Fruit fly (Drosophila melanogaster) whole organism, embryonic: ENCODE data around the gene CG12814.

Source experiments
- ATbp ChIP-seq: fragments of 200-800 bp; sonication (Bioruptor generic); optimal IDR thresholded peaks from 2 replicates; lab custom pipeline; 2017; ENCODE audit warnings: missing biosample characterization, mild to moderate bottlenecking, missing genetic modification characterization, missing genetic modification reagents
- Adf1 ChIP-seq: fragments of 200-800 bp; sonication (Bioruptor generic); IDR thresholded peaks from 2 replicates; pipeline ENCODE4 v1.3.6; 2022; ENCODE audit warnings: missing biosample characterization, missing genetic modification characterization
- Awh ChIP-seq: fragments of 200-800 bp; sonication (Bioruptor generic); IDR thresholded peaks from 2 replicates; pipeline ENCODE4, ENCODE4 v1.3.6; 2022; ENCODE audit warnings: missing biosample characterization, missing genetic modification characterization
- CG10431 ChIP-seq: fragments of 200-800 bp; sonication (Bioruptor generic); optimal IDR thresholded peaks from 3 replicates; lab custom pipeline; 2018; ENCODE audit warnings: missing biosample characterization, mild to moderate bottlenecking, missing genetic modification characterization
- CG11093 ChIP-seq: fragments of 200-800 bp; sonication (Bioruptor generic); IDR thresholded peaks from 3 replicates; pipeline ENCODE4 v1.3.6; 2022; ENCODE audit warnings: missing biosample characterization, missing genetic modification characterization
- CG13287 ChIP-seq: fragments of 200-800 bp; sonication (Bioruptor generic); IDR thresholded peaks from 2 replicates; pipeline ENCODE4 v1.3.6; 2022; ENCODE audit warnings: missing biosample characterization, missing genetic modification characterization; ENCODE audit not compliant: partially characterized antibody
- CG14441 ChIP-seq: fragments of 200-800 bp; sonication (Bioruptor generic); IDR thresholded peaks from 2 replicates; pipeline ENCODE4 v1.3.6; 2022; ENCODE audit warnings: missing biosample characterization, missing genetic modification characterization
- CG18011 ChIP-seq: fragments of 200-800 bp; sonication (Bioruptor generic); optimal IDR thresholded peaks from 2 replicates; lab custom pipeline; 2017; ENCODE audit warnings: missing biosample characterization, missing genetic modification characterization, mild to moderate bottlenecking, moderate library complexity, missing genotype
- CG1832 ChIP-seq: fragments of 200-800 bp; sonication (Bioruptor generic); optimal IDR thresholded peaks from 2 replicates; lab custom pipeline; 2017; ENCODE audit warnings: missing biosample characterization, mild to moderate bottlenecking, missing genetic modification characterization, inconsistent platforms
- CG2202 ChIP-seq: fragments of 200-800 bp; sonication (Bioruptor generic); optimal IDR thresholded peaks from 2 replicates; lab custom pipeline; 2018; ENCODE audit warnings: missing biosample characterization, mild to moderate bottlenecking, missing genetic modification characterization
- CG2875 ChIP-seq: fragments of 200-800 bp; sonication (Bioruptor generic); optimal IDR thresholded peaks from 2 replicates; lab custom pipeline; 2017; ENCODE audit warnings: missing biosample characterization, mild to moderate bottlenecking, missing genetic modification characterization, missing genetic modification reagents
- CG33213 ChIP-seq: fragments of 200-800 bp; sonication (Bioruptor generic); optimal IDR thresholded peaks from 3 replicates; lab custom pipeline; 2016; ENCODE audit warnings: missing biosample characterization, missing genetic modification characterization
- CG3847 ChIP-seq: fragments of 200-800 bp; sonication (Bioruptor generic); IDR thresholded peaks from 2 replicates; pipeline ENCODE4 v1.3.6; 2022; ENCODE audit warnings: missing biosample characterization, missing genetic modification characterization
- CG4404 ChIP-seq: fragments of 200-800 bp; sonication (Bioruptor generic); IDR thresholded peaks from 2 replicates; pipeline ENCODE4 v1.3.6; 2022; ENCODE audit warnings: missing biosample characterization, missing genetic modification characterization
- CG6175 ChIP-seq: fragments of 200-800 bp; sonication (Bioruptor generic); IDR thresholded peaks from 3 replicates; pipeline ENCODE4 v1.3.6; 2022; ENCODE audit warnings: missing biosample characterization, missing genetic modification characterization
- CG6683 ChIP-seq: fragments of 200-800 bp; sonication (Bioruptor generic); optimal IDR thresholded peaks from 2 replicates; lab custom pipeline; 2017; ENCODE audit warnings: missing biosample characterization, mild to moderate bottlenecking, missing genetic modification characterization, missing genetic modification reagents
- CG6813 ChIP-seq: fragments of 200-800 bp; sonication (Bioruptor generic); optimal IDR thresholded peaks from 2 replicates; lab custom pipeline; 2017; ENCODE audit warnings: missing biosample characterization, missing genetic modification characterization, mild to moderate bottlenecking, moderate library complexity, missing genetic modification reagents
- CG7839 ChIP-seq: fragments of 200-800 bp; sonication (Bioruptor generic); optimal IDR thresholded peaks from 3 replicates; lab custom pipeline; 2018; ENCODE audit warnings: missing biosample characterization, mild to moderate bottlenecking, missing genetic modification characterization, moderate library complexity
- CG7963 ChIP-seq: fragments of 200-800 bp; sonication (Bioruptor generic); IDR thresholded peaks from 3 replicates; pipeline ENCODE4 v1.3.6; 2022; ENCODE audit warnings: missing biosample characterization, missing genetic modification characterization; ENCODE audit not compliant: partially characterized antibody
- CG8478 ChIP-seq: fragments of >200 bp; optimal IDR thresholded peaks from 2 replicates; lab custom pipeline; 2018
- Camta ChIP-seq: fragments of 200-800 bp; sonication (Bioruptor generic); optimal IDR thresholded peaks from 2 replicates; lab custom pipeline; 2016; ENCODE audit warnings: missing biosample characterization, missing genetic modification characterization
- Dad ChIP-seq: fragments of 200-800 bp; sonication (Bioruptor generic); optimal IDR thresholded peaks from 3 replicates; lab custom pipeline; 2016; ENCODE audit warnings: missing biosample characterization, missing genetic modification characterization
- Doc2 ChIP-seq: fragments of 200-800 bp; sonication (Bioruptor generic); IDR thresholded peaks from 2 replicates; pipeline ENCODE4 v1.3.6; 2022; ENCODE audit warnings: missing biosample characterization, missing genetic modification characterization
- Gug ChIP-seq: fragments of 200-800 bp; sonication (Bioruptor generic); IDR thresholded peaks from 4 replicates; pipeline ENCODE4 v1.3.6; 2022; ENCODE audit warnings: missing biosample characterization, missing genetic modification characterization
- HLH54F ChIP-seq: fragments of 200-800 bp; sonication (Bioruptor generic); optimal IDR thresholded peaks from 3 replicates; lab custom pipeline; 2016; ENCODE audit warnings: missing biosample characterization, missing genetic modification characterization
- HLHmδ ChIP-seq: fragments of 200-800 bp; sonication (Bioruptor generic); optimal IDR thresholded peaks from 2 replicates; lab custom pipeline; 2018; ENCODE audit warnings: missing biosample characterization, mild to moderate bottlenecking, missing genetic modification characterization, moderate library complexity
- HmgZ ChIP-seq: fragments of 200-800 bp; sonication (Bioruptor generic); optimal IDR thresholded peaks from 2 replicates; lab custom pipeline; 2018; ENCODE audit warnings: missing biosample characterization, mild to moderate bottlenecking, missing genetic modification characterization
- NC2β ChIP-seq: fragments of 200-800 bp; sonication (Bioruptor generic); optimal IDR thresholded peaks from 2 replicates; lab custom pipeline; 2016; ENCODE audit warnings: missing biosample characterization, missing genetic modification characterization
- NK7.1 ChIP-seq: fragments of 200-800 bp; sonication (Bioruptor generic); optimal IDR thresholded peaks from 3 replicates; lab custom pipeline; 2016; ENCODE audit warnings: missing biosample characterization, missing genetic modification characterization
- PHDP ChIP-seq: fragments of 200-800 bp; sonication (Bioruptor generic); optimal IDR thresholded peaks from 3 replicates; lab custom pipeline; 2018; ENCODE audit warnings: missing biosample characterization, mild to moderate bottlenecking, missing genetic modification characterization, moderate library complexity
- ap ChIP-seq: fragments of 200-800 bp; sonication (Bioruptor generic); IDR thresholded peaks from 2 replicates; pipeline ENCODE4 v1.3.6; 2022; ENCODE audit warnings: missing biosample characterization, missing genetic modification characterization
- bcd ChIP-seq: fragments of 200-800 bp; sonication (Bioruptor generic); optimal IDR thresholded peaks from 2 replicates; lab custom pipeline; 2017; ENCODE audit warnings: missing biosample characterization, mild to moderate bottlenecking, missing genetic modification characterization
- cg ChIP-seq: fragments of 200-800 bp; sonication (Bioruptor generic); optimal IDR thresholded peaks from 3 replicates; lab custom pipeline; 2019; ENCODE audit warnings: missing biosample characterization, mild to moderate bottlenecking, missing genetic modification characterization, moderate library complexity
- chif ChIP-seq, 2 experiments: fragments of 200-800 bp; sonication (Bioruptor generic); optimal IDR thresholded peaks; 3 replicates each; lab custom pipeline; 2016; ENCODE audit warnings: missing biosample characterization in 2 of 2, missing genetic modification characterization in 2 of 2
- danr ChIP-seq: fragments of 200-800 bp; sonication (Bioruptor generic); IDR thresholded peaks from 2 replicates; pipeline ENCODE4 v1.3.6; 2022; ENCODE audit warnings: missing biosample characterization, missing genetic modification characterization
- dimm ChIP-seq: fragments of 200-800 bp; sonication (Bioruptor generic); IDR thresholded peaks from 2 replicates; pipeline ENCODE4 v1.3.6; 2022; ENCODE audit warnings: missing biosample characterization, missing genetic modification characterization
- eve ChIP-seq, 2 experiments: fragments of >200 bp; optimal IDR thresholded peaks; 2 replicates each; lab custom pipeline; 2017; ENCODE audit warnings: missing biosample characterization in 2 of 2, missing genetic modification characterization in 2 of 2
- eyg ChIP-seq: fragments of 200-800 bp; sonication (Bioruptor generic); optimal IDR thresholded peaks from 3 replicates; lab custom pipeline; 2016; ENCODE audit warnings: missing biosample characterization, missing genetic modification characterization
- hb ChIP-seq: fragments of 200-800 bp; sonication (Bioruptor generic); IDR thresholded peaks from 3 replicates; pipeline ENCODE4 v1.3.6; 2022; ENCODE audit warnings: missing biosample characterization, missing genetic modification characterization; ENCODE audit not compliant: partially characterized antibody
- hth ChIP-seq: fragments of >200 bp; optimal IDR thresholded peaks from 2 replicates; lab custom pipeline; 2017; ENCODE audit warnings: inconsistent platforms
- kni ChIP-seq: fragments of 200-800 bp; sonication (Bioruptor generic); optimal IDR thresholded peaks from 3 replicates; lab custom pipeline; 2017; ENCODE audit warnings: mild to moderate bottlenecking, missing biosample characterization, missing genetic modification reagents, missing genetic modification characterization
- peb ChIP-seq: fragments of 200-800 bp; sonication (Bioruptor generic); IDR thresholded peaks from 2 replicates; pipeline ENCODE4 v1.3.6; 2022; ENCODE audit warnings: missing biosample characterization, missing genetic modification characterization
- sima ChIP-seq: fragments of 200-800 bp; sonication (Bioruptor generic); optimal IDR thresholded peaks from 2 replicates; lab custom pipeline; 2016; ENCODE audit warnings: missing biosample characterization, missing genetic modification characterization
- slbo ChIP-seq: fragments of 200-800 bp; sonication (Bioruptor generic); IDR thresholded peaks from 2 replicates; pipeline ENCODE4 v1.3.6; 2022; ENCODE audit warnings: missing biosample characterization, missing genetic modification characterization
- sna ChIP-seq: fragments of 200-800 bp; sonication (Bioruptor generic); IDR thresholded peaks from 2 replicates; pipeline ENCODE4 v1.3.6; 2022; ENCODE audit warnings: missing biosample characterization, missing genetic modification characterization; ENCODE audit not compliant: partially characterized antibody
- tgo ChIP-seq: fragments of 200-800 bp; sonication (Bioruptor generic); IDR thresholded peaks from 3 replicates; pipeline ENCODE4 v1.3.6; 2022; ENCODE audit warnings: missing biosample characterization, missing genetic modification characterization
- tna ChIP-seq: fragments of 200-800 bp; sonication (Bioruptor generic); IDR thresholded peaks from 2 replicates; pipeline ENCODE4 v1.3.6; 2022; ENCODE audit warnings: missing biosample characterization, missing genetic modification characterization; ENCODE audit not compliant: partially characterized antibody
- twi ChIP-seq: fragments of 200-800 bp; optimal IDR thresholded peaks from 2 replicates; lab custom pipeline; 2019; ENCODE audit warnings: missing biosample characterization, mild to moderate bottlenecking, missing genetic modification characterization, moderate library complexity
- vfl ChIP-seq: fragments of 200-800 bp; sonication (Bioruptor generic); optimal IDR thresholded peaks from 2 replicates; lab custom pipeline; 2016; ENCODE audit warnings: missing biosample characterization, missing genetic modification characterization

Gene CG12814

dm6 chr3R:10144103-10144998, 45.1 kb downstream of the CG12814 start, which contains the start of the genes TAF1B and Invadolysin (continued):
- TF ChIP-seq CG11093 = no peak
- TF ChIP-seq CG33213 = peak; percentile 79
- TF ChIP-seq NC2β (GFP tag; lab: Kevin White, UChicago) = peak; percentile 46
- no peak for TF ChIP-seq CG4404
- peak; percentile 85 for TF ChIP-seq cg
- TF ChIP-seq kni (GFP tag; lab: Kevin White, UChicago) = peak; percentile 16
- peak; percentile 31 for TF ChIP-seq CG7839 (tag; lab: Kevin White, UChicago)
- peak; percentile 81 for TF ChIP-seq slbo
- TF ChIP-seq CG14441 (GFP tag; lab: Robert Waterston, UW) = peak; percentile 64
- TF ChIP-seq chif (GFP tag; optimal IDR thresholded peaks at IDR 0.05; lab: Kevin White, UChicago) = peak in 1 of 2 experiments; percentile 45
- no peak for TF ChIP-seq NK7.1
- TF ChIP-seq peb (GFP tag; lab: Robert Waterston, UW) = no peak
- TF ChIP-seq CG18011 (GFP tag; lab: Kevin White, UChicago) = peak; percentile 3
- peak; percentile 40 for TF ChIP-seq Dad (GFP tag; lab: Kevin White, UChicago)
- peak; percentile 80 for TF ChIP-seq tna (GFP tag; lab: Robert Waterston, UW)
- no peak for TF ChIP-seq Awh (GFP tag; lab: Robert Waterston, UW)
- TF ChIP-seq Gug (GFP tag; lab: Robert Waterston, UW) = peak; percentile 62; the same call in 1 of the 4 replicates
- no peak for TF ChIP-seq sima (GFP tag; lab: Kevin White, UChicago)
- peak; percentile 29 for TF ChIP-seq Camta (GFP tag; lab: Kevin White, UChicago)
- peak; percentile 52 for TF ChIP-seq HmgZ (tag; lab: Kevin White, UChicago)
- no peak for TF ChIP-seq danr (GFP tag; lab: Robert Waterston, UW)
- TF ChIP-seq CG1832 (GFP tag; lab: Kevin White, UChicago) = no peak
- peak; percentile 29 for TF ChIP-seq PHDP (tag; lab: Kevin White, UChicago)
- peak; percentile 26 for TF ChIP-seq HLH54F
- peak; percentile 73 for TF ChIP-seq CG10431 (GFP tag; lab: Kevin White, UChicago)
- TF ChIP-seq vfl (GFP tag; lab: Kevin White, UChicago) = no peak
- no peak for TF ChIP-seq CG6683 (GFP tag; lab: Kevin White, UChicago)
- TF ChIP-seq hb (GFP tag; lab: Robert Waterston, UW) = peak; percentile 89
- peak; percentile 8 for TF ChIP-seq CG6813 (GFP tag; lab: Kevin White, UChicago)
- TF ChIP-seq sna = peak; percentile 93
- no peak for TF ChIP-seq twi
- no peak for TF ChIP-seq CG2875 (GFP tag; lab: Kevin White, UChicago)
- TF ChIP-seq Doc2 (GFP tag; lab: Robert Waterston, UW) = no peak
- peak; percentile 88 for TF ChIP-seq CG7963
- 0 out of 2 replicates have a peak, but pooled peaks have one; percentile 5 for TF ChIP-seq Adf1
- peak; percentile 14 for TF ChIP-seq bcd (GFP tag; lab: Kevin White, UChicago)
- TF ChIP-seq eyg (GFP tag; lab: Kevin White, UChicago) = no peak
- peak; percentile 66 for TF ChIP-seq HLHmδ (GFP tag; lab: Kevin White, UChicago)
- peak in 1 of 2 experiments; percentile 74 for TF ChIP-seq eve (GFP tag; optimal IDR thresholded peaks at IDR 0.05; lab: Kevin White, UChicago)
- no peak for TF ChIP-seq CG8478 (lab: Kevin White, UChicago)
- peak; percentile 43; the same call in 2 of the 3 replicates for TF ChIP-seq tgo (GFP tag; lab: Robert Waterston, UW)
- TF ChIP-seq hth = no peak
- no peak for TF ChIP-seq dimm
- peak; percentile 74; the same call in 1 of the 2 replicates for TF ChIP-seq CG3847
- no peak for TF ChIP-seq CG2202 (tag; lab: Kevin White, UChicago)
- peak; percentile 10 for TF ChIP-seq ATbp (GFP tag; lab: Kevin White, UChicago)
- TF ChIP-seq CG13287 (GFP tag; lab: Robert Waterston, UW) = peak; percentile 96
- TF ChIP-seq ap = no peak
- TF ChIP-seq CG6175 (GFP tag; lab: Robert Waterston, UW) = no peak
